Worm (Caenorhabditis elegans) whole organism, young adult: Measurements from ENCODE around the gene R05A10.2.
"Not testable (repeated sequence)": the region's sequence is repeated elsewhere in the genome, so short reads cannot be mapped to it uniquely, and the experiment has no call there.

Source experiments
- F33H1.4 ChIP-seq: fragments of 200-800 bp; sonication (Bioruptor generic); IDR thresholded peaks from 2 replicates; pipeline ENCODE4 v1.3.6; 2022; ENCODE audit warnings: missing genetic modification reagents, missing genetic modification characterization, missing compliant biosample characterization
- F57C9.4 ChIP-seq: sonication (generic microtip); optimal IDR thresholded peaks from 2 replicates; lab custom pipeline; 2017; ENCODE audit warnings: mild to moderate bottlenecking, missing genetic modification characterization, missing compliant biosample characterization
- K11D2.4 ChIP-seq: fragments of 200-800 bp; sonication (Bioruptor generic); IDR thresholded peaks from 2 replicates; pipeline ENCODE4 v1.3.6; 2022; ENCODE audit warnings: missing genetic modification reagents, missing genetic modification characterization, missing compliant biosample characterization
- Y53G8AR.9 ChIP-seq: fragments of 200-800 bp; sonication (Bioruptor generic); conservative IDR thresholded peaks from 2 replicates; pipeline ENCODE4 v1.3.6; 2022; ENCODE audit warnings: missing genetic modification reagents, missing genetic modification characterization, missing compliant biosample characterization
- Y67H2A.10 ChIP-seq: fragments of 200-800 bp; sonication (Bioruptor generic); conservative IDR thresholded peaks from 2 replicates; pipeline ENCODE4 v1.3.6; 2022; ENCODE audit warnings: missing genetic modification reagents, missing genetic modification characterization, missing compliant biosample characterization
- ZK185.1 ChIP-seq: sonication (generic microtip); optimal IDR thresholded peaks from 2 replicates; lab custom pipeline; 2016; ENCODE audit warnings: mild to moderate bottlenecking, missing genetic modification characterization, missing compliant biosample characterization; ENCODE audit not compliant: poor library complexity, severe bottlenecking
- akir-1 ChIP-seq: fragments of 200-800 bp; sonication (Bioruptor generic); optimal IDR thresholded peaks from 2 replicates; lab custom pipeline; 2018; ENCODE audit warnings: mild to moderate bottlenecking, missing genetic modification characterization, moderate library complexity, missing compliant biosample characterization
- ama-1 ChIP-seq, 3 experiments: fragments of 150-350 bp in 1 of 3; sonication (generic microtip) in 2 of 3; optimal IDR thresholded peaks; 2 replicates each; lab custom pipeline; 2014 to 2018; ENCODE audit warnings: missing biosample characterization in 2 of 3, missing genetic modification characterization in 2 of 3, missing genetic modification reagents in 2 of 3
- aptf-3 ChIP-seq: fragments of 200-800 bp; sonication (Bioruptor generic); IDR thresholded peaks from 2 replicates; pipeline ENCODE4 v1.3.6; 2022; ENCODE audit warnings: missing genetic modification characterization, missing compliant biosample characterization
- athp-1 ChIP-seq: sonication (generic microtip); optimal IDR thresholded peaks from 2 replicates; lab custom pipeline; 2017; ENCODE audit warnings: mild to moderate bottlenecking, missing genetic modification characterization, missing compliant biosample characterization
- attf-6 ChIP-seq: fragments of 200-800 bp; sonication (Bioruptor generic); IDR thresholded peaks from 2 replicates; pipeline ENCODE4 v1.3.6; 2022; ENCODE audit warnings: missing genetic modification reagents, missing genetic modification characterization, missing compliant biosample characterization
- cebp-2 ChIP-seq: fragments of 200-800 bp; sonication (Bioruptor generic); IDR thresholded peaks from 2 replicates; pipeline ENCODE4 v1.3.6; 2022; ENCODE audit warnings: missing genetic modification characterization, missing compliant biosample characterization
- ceh-100 ChIP-seq: fragments of 200-800 bp; sonication (Bioruptor generic); IDR thresholded peaks from 2 replicates; pipeline ENCODE4 v1.3.6; 2022; ENCODE audit warnings: missing genetic modification reagents, missing genetic modification characterization, missing compliant biosample characterization
- ceh-40 ChIP-seq: fragments of 200-800 bp; sonication (Bioruptor generic); IDR thresholded peaks from 2 replicates; pipeline ENCODE4 v1.3.6; 2022; ENCODE audit warnings: missing genetic modification characterization, missing compliant biosample characterization
- chd-7 ChIP-seq: sonication (generic microtip); optimal IDR thresholded peaks from 2 replicates; lab custom pipeline; 2016; ENCODE audit warnings: mild to moderate bottlenecking, missing genetic modification characterization, moderate library complexity, missing compliant biosample characterization
- dox-1 ChIP-seq: fragments of 200-800 bp; sonication (Bioruptor generic); IDR thresholded peaks from 2 replicates; pipeline ENCODE4 v1.3.6; 2022; ENCODE audit warnings: missing genetic modification reagents, missing genetic modification characterization, missing compliant biosample characterization
- dpl-1 ChIP-seq: fragments of 150-350 bp; optimal IDR thresholded peaks from 2 replicates; lab custom pipeline; 2014; ENCODE audit warnings: missing biosample characterization, missing genetic modification reagents, missing genetic modification characterization
- efl-1 ChIP-seq: fragments of 150-350 bp; optimal IDR thresholded peaks from 2 replicates; lab custom pipeline; 2014; ENCODE audit warnings: missing biosample characterization, missing genetic modification reagents, missing genetic modification characterization
- egl-44 ChIP-seq: fragments of 200-800 bp; sonication (Bioruptor generic); IDR thresholded peaks from 2 replicates; pipeline ENCODE4 v1.3.6; 2022; ENCODE audit warnings: missing genetic modification reagents, missing genetic modification characterization, missing compliant biosample characterization
- him-1 ChIP-seq: sonication (generic microtip); optimal IDR thresholded peaks from 2 replicates; lab custom pipeline; 2016; ENCODE audit warnings: missing genotype, missing genetic modification reagents, missing genetic modification characterization, missing compliant biosample characterization
- hmg-1.2 ChIP-seq: fragments of 200-800 bp; sonication (Bioruptor generic); IDR thresholded peaks from 2 replicates; pipeline ENCODE4 v1.3.6; 2022; ENCODE audit warnings: missing genetic modification reagents, missing genetic modification characterization, missing compliant biosample characterization
- hsf-1 ChIP-seq: fragments of 200-800 bp; sonication (Bioruptor generic); IDR thresholded peaks from 2 replicates; pipeline ENCODE4 v1.3.6; 2022; ENCODE audit warnings: missing genetic modification reagents, missing genetic modification characterization, missing compliant biosample characterization
- lag-1 ChIP-seq: fragments of 200-800 bp; sonication (Bioruptor generic); IDR thresholded peaks from 2 replicates; pipeline ENCODE4 v1.3.6; 2022; ENCODE audit warnings: missing genetic modification reagents, missing genetic modification characterization, missing compliant biosample characterization
- lin-35 ChIP-seq, 3 experiments: fragments of 150-350 bp in 2 of 3; sonication (generic microtip) in 1 of 3; optimal IDR thresholded peaks; 2 replicates each; lab custom pipeline; 2014 to 2018; ENCODE audit warnings: missing biosample characterization in 3 of 3, missing genetic modification characterization in 3 of 3, missing genetic modification reagents in 3 of 3
- madf-6 ChIP-seq: fragments of 200-800 bp; sonication (Bioruptor generic); IDR thresholded peaks from 2 replicates; pipeline ENCODE4 v1.3.6; 2022; ENCODE audit warnings: missing genetic modification reagents, missing genetic modification characterization, missing compliant biosample characterization
- madf-8 ChIP-seq: fragments of 200-800 bp; sonication (Bioruptor generic); conservative IDR thresholded peaks from 2 replicates; pipeline ENCODE4 v1.3.6; 2022; ENCODE audit warnings: missing genetic modification reagents, missing genetic modification characterization, missing compliant biosample characterization
- nfyb-1 ChIP-seq: fragments of 200-800 bp; sonication (Bioruptor generic); IDR thresholded peaks from 2 replicates; pipeline ENCODE4 v1.3.6; 2022; ENCODE audit warnings: missing genetic modification reagents, missing genetic modification characterization, missing compliant biosample characterization
- nhr-120 ChIP-seq: fragments of 200-800 bp; sonication (Bioruptor generic); IDR thresholded peaks from 2 replicates; pipeline ENCODE4 v1.3.6; 2022; ENCODE audit warnings: missing genetic modification characterization, missing compliant biosample characterization
- nhr-80 ChIP-seq: sonication (generic microtip); optimal IDR thresholded peaks from 2 replicates; lab custom pipeline; 2016; ENCODE audit warnings: missing genetic modification characterization, missing compliant biosample characterization
- pbrm-1 ChIP-seq: fragments of 200-800 bp; sonication (Bioruptor generic); IDR thresholded peaks from 2 replicates; pipeline ENCODE4 v1.3.6; 2022; ENCODE audit warnings: missing genetic modification reagents, missing genetic modification characterization, missing compliant biosample characterization
- snpc-4 ChIP-seq, 5 experiments: fragments of 150-350 bp in 1 of 5; sonication (generic microtip) in 4 of 5; optimal IDR thresholded peaks; 2 replicates each; lab custom pipeline; 2014 to 2018; ENCODE audit warnings: missing genetic modification characterization in 5 of 5, missing biosample characterization in 3 of 5, antibody characterized with exemption in 2 of 5, mild to moderate bottlenecking in 2 of 5, missing compliant biosample characterization in 2 of 5, missing genotype in 2 of 5, moderate library complexity in 2 of 5, missing genetic modification reagents in 1 of 5
- ztf-18 ChIP-seq: sonication (generic microtip); optimal IDR thresholded peaks from 2 replicates; lab custom pipeline; 2016; ENCODE audit warnings: missing genotype, mild to moderate bottlenecking, missing genetic modification characterization, missing compliant biosample characterization
- ztf-26 ChIP-seq: sonication (generic microtip); optimal IDR thresholded peaks from 2 replicates; lab custom pipeline; 2017; ENCODE audit warnings: missing genetic modification characterization, missing compliant biosample characterization
- ztf-28 ChIP-seq: fragments of 200-800 bp; sonication (Bioruptor generic); IDR thresholded peaks from 2 replicates; pipeline ENCODE4 v1.3.6; 2022; ENCODE audit warnings: missing genetic modification reagents, missing genetic modification characterization, missing compliant biosample characterization
- ztf-6 ChIP-seq: fragments of 200-800 bp; sonication (Bioruptor generic); IDR thresholded peaks from 2 replicates; pipeline ENCODE4 v1.3.6; 2022; ENCODE audit warnings: missing genetic modification reagents, missing genetic modification characterization, missing compliant biosample characterization

R05A10.2 gene

ce11 chrIV:14203162-14203561 is 26.1 kb downstream of the R05A10.2 start, which contains the start of gene F02H6.3 (continued):
- no peak for TF ChIP-seq lin-35 (GFP tag; optimal IDR thresholded peaks at IDR 0.05; lab: Kevin White, UChicago)
- no peak for TF ChIP-seq athp-1 (tag; lab: Kevin White, UChicago)

DNA sequence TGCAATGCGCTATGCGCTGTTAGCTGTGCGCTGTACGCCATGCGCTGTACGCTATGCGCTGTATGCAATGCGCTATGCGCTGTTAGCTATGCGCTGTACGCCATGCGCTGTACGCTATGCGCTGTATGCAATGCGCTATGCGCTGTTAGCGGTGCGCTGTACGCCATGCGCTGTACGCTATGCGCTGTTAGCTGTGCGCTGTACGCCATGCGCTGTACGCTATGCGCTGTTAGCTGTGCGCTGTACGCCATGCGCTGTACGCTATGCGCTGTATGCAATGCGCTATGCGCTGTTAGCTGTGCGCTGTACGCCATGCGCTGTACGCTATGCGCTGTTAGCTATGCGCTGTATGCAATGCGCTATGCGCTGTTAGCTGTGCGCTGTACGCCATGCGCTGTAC is 31.3 kb downstream of the R05A10.2 start:
- 0 out of 2 replicates have a peak, but pooled peaks have one; percentile 31 for TF ChIP-seq cebp-2 (GFP tag; lab: Robert Waterston, UW)

ce11 chrIV:14215777-14216176 is 38.7 kb downstream of the R05A10.2 start:
- TF ChIP-seq ztf-6 (no peak), akir-1 (GFP tag; lab: Kevin White, UChicago) (no peak), snpc-4 (GFP tag; optimal IDR thresholded peaks at IDR 0.05; lab: Kevin White, UChicago) (no peak), snpc-4 (tag; optimal IDR thresholded peaks at IDR 0.05; lab: Kevin White, UChicago) (peak in 1 of 4 experiments; percentile 15), madf-6 (peak; percentile 68), dpl-1 (peak; percentile 23), efl-1 (GFP tag; lab: Kevin White, UChicago) (peak; percentile 81), F57C9.4 (tag; lab: Kevin White, UChicago) (no peak), madf-8 (GFP tag; lab: Robert Waterston, UW) (0 out of 2 replicates have a peak, but pooled peaks have one; percentile 5)

DNA sequence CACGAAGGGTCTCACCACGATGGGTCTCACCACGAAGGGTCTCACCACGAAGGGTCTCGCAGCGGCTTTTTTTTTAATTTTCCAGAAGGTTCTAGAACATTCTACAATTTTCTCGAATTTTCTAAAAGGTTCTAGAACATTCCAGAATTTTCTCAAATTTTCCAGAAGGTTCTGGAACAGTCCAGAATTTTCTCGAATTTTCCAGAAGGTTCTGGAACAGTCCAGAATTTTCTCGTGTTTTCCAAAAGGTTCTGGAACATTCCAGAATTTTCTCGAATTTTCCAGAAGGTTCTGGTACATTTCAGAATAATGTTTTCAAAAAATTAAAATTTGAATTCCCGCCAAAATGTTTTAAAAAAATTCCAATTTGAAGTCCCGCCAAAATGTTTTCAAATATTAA is 41.0 kb downstream of the R05A10.2 start:
- peak; percentile 58 for TF ChIP-seq dox-1
- 0 out of 2 replicates have a peak, but pooled peaks have one; percentile 16 for TF ChIP-seq ceh-40 (GFP tag; lab: Robert Waterston, UW)
- 0 out of 2 replicates have a peak, but pooled peaks have one; percentile 12 for TF ChIP-seq aptf-3
- peak; percentile 98 for TF ChIP-seq hsf-1 (GFP tag; lab: Robert Waterston, UW)
- TF ChIP-seq F33H1.4 (GFP tag; lab: Robert Waterston, UW), result peak; percentile 48
- TF ChIP-seq madf-6, result 0 out of 2 replicates have a peak, but pooled peaks have one; percentile 31

DNA sequence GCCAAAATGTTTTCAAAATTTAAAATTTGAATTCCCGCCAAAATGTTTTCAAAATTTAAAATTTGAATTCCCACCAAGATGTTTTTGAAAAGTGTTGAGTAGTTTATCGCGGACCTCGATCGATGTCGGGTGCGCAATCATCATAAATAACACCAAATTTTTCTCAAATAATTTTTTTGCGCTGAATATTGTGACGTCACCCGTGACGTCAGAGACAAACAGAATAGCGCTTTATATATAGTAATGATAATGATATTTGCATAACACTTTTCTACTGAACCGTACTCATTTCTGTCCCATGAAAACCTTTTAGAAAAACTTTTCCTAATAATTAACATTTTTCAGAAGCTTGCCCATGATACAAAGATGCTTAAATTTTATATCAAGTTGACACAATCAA is 41.5 kb downstream of the R05A10.2 start:
- peak; percentile 65; the same call in 1 of the 2 replicates for TF ChIP-seq pbrm-1
- peak; percentile 93 for TF ChIP-seq attf-6 (GFP tag; lab: Robert Waterston, UW)
- 0 out of 2 replicates have a peak, but pooled peaks have one; percentile 9 for TF ChIP-seq madf-8 (GFP tag; lab: Robert Waterston, UW)
- not testable (repeated sequence) for TF ChIP-seq snpc-4 (GFP tag; optimal IDR thresholded peaks at IDR 0.05; lab: Kevin White, UChicago)
- peak in 1 of 4 experiments; percentile 89 for TF ChIP-seq snpc-4 (tag; optimal IDR thresholded peaks at IDR 0.05; lab: Kevin White, UChicago)
- peak; percentile 27; the same call in 1 of the 2 replicates for TF ChIP-seq hmg-1.2

ce11 chrIV:14219714-14220113 is 42.6 kb downstream of the R05A10.2 start, which contains the start of gene sqrd-1:
Gene sqrd-1, plus strand, starts transcription at chrIV:14219871.
- TF ChIP-seq ama-1 (optimal IDR thresholded peaks at IDR 0.05; lab: Kevin White, UChicago) (peak; percentile 40), ama-1 (GFP tag; optimal IDR thresholded peaks at IDR 0.05; lab: Kevin White, UChicago) (no peak), dox-1 (0 out of 2 replicates have a peak, but pooled peaks have one; percentile 20), ZK185.1 (no peak)

ce11 chrIV:14224912-14225311 is 47.8 kb downstream of the R05A10.2 start:
- TF ChIP-seq akir-1 (GFP tag; lab: Kevin White, UChicago) (no peak), ztf-18 (tag; lab: Kevin White, UChicago) (peak; percentile 88), snpc-4 (GFP tag; optimal IDR thresholded peaks at IDR 0.05; lab: Kevin White, UChicago) (peak; percentile 95), snpc-4 (tag; optimal IDR thresholded peaks at IDR 0.05; lab: Kevin White, UChicago) (peak; percentile 66 to 99 (median 98)), K11D2.4 (GFP tag; lab: Robert Waterston, UW) (peak; percentile 51; the same call in 1 of the 2 replicates), nhr-120 (GFP tag; lab: Robert Waterston, UW) (0 out of 2 replicates have a peak, but pooled peaks have one; percentile 83), ztf-28 (GFP tag; lab: Robert Waterston, UW) (0 out of 2 replicates have a peak, but pooled peaks have one; percentile 61), ztf-26 (peak; percentile 26), Y67H2A.10 (GFP tag; lab: Robert Waterston, UW) (peak; percentile 63; the same call in 1 of the 2 replicates), chd-7 (tag; lab: Kevin White, UChicago) (peak; percentile 24), madf-8 (GFP tag; lab: Robert Waterston, UW) (no peak), egl-44 (GFP tag; lab: Robert Waterston, UW) (peak; percentile 67; the same call in 1 of the 2 replicates), nfyb-1 (GFP tag; lab: Robert Waterston, UW) (peak; percentile 77), him-1 (tag; lab: Kevin White, UChicago) (peak; percentile 88), ztf-6 (no peak), nhr-80 (tag; lab: Kevin White, UChicago) (peak; percentile 4), lag-1 (GFP tag; lab: Robert Waterston, UW) (no peak), efl-1 (GFP tag; lab: Kevin White, UChicago) (no peak), ceh-100 (peak; percentile 48), Y53G8AR.9 (peak; percentile 34; the same call in 1 of the 2 replicates)
